Worm (Caenorhabditis elegans) whole organism, young adult: ENCODE measurements around the gene srw-43.

Experiments used
- B0261.1 ChIP-seq: sonication (generic microtip); optimal IDR thresholded peaks from 2 replicates; lab custom pipeline; 2016; ENCODE audit warnings: mild to moderate bottlenecking, missing genetic modification characterization, moderate library complexity, missing compliant biosample characterization
- B0336.3 ChIP-seq: fragments of 200-800 bp; sonication (Bioruptor generic); IDR thresholded peaks from 2 replicates; pipeline ENCODE4 v1.3.6; 2022; ENCODE audit warnings: missing genetic modification characterization, missing compliant biosample characterization
- C06A6.2 ChIP-seq: fragments of 200-800 bp; sonication (Bioruptor generic); conservative IDR thresholded peaks from 2 replicates; pipeline ENCODE4 v1.3.6; 2022; ENCODE audit warnings: missing genetic modification characterization, missing compliant biosample characterization
- F33H1.4 ChIP-seq: fragments of 200-800 bp; sonication (Bioruptor generic); IDR thresholded peaks from 2 replicates; pipeline ENCODE4 v1.3.6; 2022; ENCODE audit warnings: missing genetic modification reagents, missing genetic modification characterization, missing compliant biosample characterization
- F57C9.4 ChIP-seq: sonication (generic microtip); optimal IDR thresholded peaks from 2 replicates; lab custom pipeline; 2017; ENCODE audit warnings: mild to moderate bottlenecking, missing genetic modification characterization, missing compliant biosample characterization
- T26A5.8 ChIP-seq: sonication (generic microtip); optimal IDR thresholded peaks from 2 replicates; lab custom pipeline; 2016; ENCODE audit warnings: missing genetic modification characterization, missing compliant biosample characterization
- Y53F4B.3 ChIP-seq: fragments of 200-800 bp; sonication (Bioruptor generic); IDR thresholded peaks from 2 replicates; pipeline ENCODE4 v1.3.6; 2022; ENCODE audit warnings: missing genetic modification reagents, missing genetic modification characterization, missing compliant biosample characterization
- Y56A3A.18 ChIP-seq: fragments of 200-800 bp; sonication (Bioruptor generic); IDR thresholded peaks from 2 replicates; pipeline ENCODE4 v1.3.6; 2022; ENCODE audit warnings: missing genetic modification reagents, missing genetic modification characterization, missing compliant biosample characterization
- Y67H2A.10 ChIP-seq: fragments of 200-800 bp; sonication (Bioruptor generic); conservative IDR thresholded peaks from 2 replicates; pipeline ENCODE4 v1.3.6; 2022; ENCODE audit warnings: missing genetic modification reagents, missing genetic modification characterization, missing compliant biosample characterization
- aptf-2 ChIP-seq: fragments of 200-800 bp; sonication (Bioruptor generic); conservative IDR thresholded peaks from 2 replicates; pipeline ENCODE4 v1.3.6; 2022; ENCODE audit warnings: missing genetic modification reagents, missing genetic modification characterization, missing compliant biosample characterization
- aptf-3 ChIP-seq: fragments of 200-800 bp; sonication (Bioruptor generic); IDR thresholded peaks from 2 replicates; pipeline ENCODE4 v1.3.6; 2022; ENCODE audit warnings: missing genetic modification characterization, missing compliant biosample characterization
- atf-7 ChIP-seq: sonication (generic microtip); optimal IDR thresholded peaks from 2 replicates; lab custom pipeline; 2017; ENCODE audit warnings: mild to moderate bottlenecking, missing genetic modification characterization, missing compliant biosample characterization
- athp-1 ChIP-seq: sonication (generic microtip); optimal IDR thresholded peaks from 2 replicates; lab custom pipeline; 2017; ENCODE audit warnings: mild to moderate bottlenecking, missing genetic modification characterization, missing compliant biosample characterization
- bed-1 ChIP-seq: fragments of 200-800 bp; sonication (Bioruptor generic); IDR thresholded peaks from 2 replicates; pipeline ENCODE4 v1.3.6; 2022; ENCODE audit warnings: missing genetic modification reagents, missing genetic modification characterization, missing compliant biosample characterization
- cebp-2 ChIP-seq: fragments of 200-800 bp; sonication (Bioruptor generic); IDR thresholded peaks from 2 replicates; pipeline ENCODE4 v1.3.6; 2022; ENCODE audit warnings: missing genetic modification characterization, missing compliant biosample characterization
- dpl-1 ChIP-seq: fragments of 150-350 bp; optimal IDR thresholded peaks from 2 replicates; lab custom pipeline; 2014; ENCODE audit warnings: missing biosample characterization, missing genetic modification reagents, missing genetic modification characterization
- egl-44 ChIP-seq: fragments of 200-800 bp; sonication (Bioruptor generic); IDR thresholded peaks from 2 replicates; pipeline ENCODE4 v1.3.6; 2022; ENCODE audit warnings: missing genetic modification reagents, missing genetic modification characterization, missing compliant biosample characterization
- egrh-3 ChIP-seq: fragments of 200-800 bp; sonication (Bioruptor generic); IDR thresholded peaks from 2 replicates; pipeline ENCODE4 v1.3.6; 2022; ENCODE audit warnings: missing genetic modification reagents, missing genetic modification characterization, missing compliant biosample characterization
- hlh-26 ChIP-seq: fragments of 200-800 bp; sonication (Bioruptor generic); conservative IDR thresholded peaks from 2 replicates; pipeline ENCODE4 v1.3.6; 2022; ENCODE audit warnings: missing genetic modification reagents, missing genetic modification characterization, missing compliant biosample characterization
- lin-35 ChIP-seq, 3 experiments: fragments of 150-350 bp in 2 of 3; sonication (generic microtip) in 1 of 3; optimal IDR thresholded peaks; 2 replicates each; lab custom pipeline; 2014 to 2018; ENCODE audit warnings: missing biosample characterization in 3 of 3, missing genetic modification characterization in 3 of 3, missing genetic modification reagents in 3 of 3
- lsy-27 ChIP-seq: sonication (generic microtip); optimal IDR thresholded peaks from 2 replicates; lab custom pipeline; 2017; ENCODE audit warnings: missing genetic modification characterization, mild to moderate bottlenecking, missing compliant biosample characterization, antibody characterized with exemption, missing genotype, borderline replicate concordance; ENCODE audit not compliant: insufficient read depth
- madf-3 ChIP-seq: fragments of 200-800 bp; sonication (Bioruptor generic); IDR thresholded peaks from 2 replicates; pipeline ENCODE4 v1.3.6; 2022; ENCODE audit warnings: missing genetic modification reagents, missing genetic modification characterization, missing compliant biosample characterization
- mel-28 ChIP-seq: sonication (generic microtip); optimal IDR thresholded peaks from 2 replicates; lab custom pipeline; 2016; ENCODE audit warnings: borderline replicate concordance, mild to moderate bottlenecking, missing genetic modification characterization, missing compliant biosample characterization
- mes-4 ChIP-seq: sonication (generic microtip); optimal IDR thresholded peaks from 2 replicates; lab custom pipeline; 2016; ENCODE audit warnings: missing genotype, missing genetic modification characterization, missing compliant biosample characterization
- nfya-2 ChIP-seq: fragments of 200-800 bp; sonication (Bioruptor generic); IDR thresholded peaks from 2 replicates; pipeline ENCODE4 v1.3.6; 2022; ENCODE audit warnings: missing genetic modification reagents, missing genetic modification characterization, missing compliant biosample characterization
- nhr-27 ChIP-seq: fragments of 200-800 bp; sonication (Bioruptor generic); optimal IDR thresholded peaks from 2 replicates; lab custom pipeline; 2018; ENCODE audit warnings: mild to moderate bottlenecking, missing genetic modification characterization, moderate library complexity, missing compliant biosample characterization
- pbrm-1 ChIP-seq: fragments of 200-800 bp; sonication (Bioruptor generic); IDR thresholded peaks from 2 replicates; pipeline ENCODE4 v1.3.6; 2022; ENCODE audit warnings: missing genetic modification reagents, missing genetic modification characterization, missing compliant biosample characterization
- sdz-38 ChIP-seq: sonication (generic microtip); optimal IDR thresholded peaks from 2 replicates; lab custom pipeline; 2016; ENCODE audit warnings: missing genotype, missing genetic modification characterization, missing compliant biosample characterization
- sea-2 ChIP-seq: fragments of 200-800 bp; sonication (Bioruptor generic); IDR thresholded peaks from 2 replicates; pipeline ENCODE4 v1.3.6; 2022; ENCODE audit warnings: missing genetic modification characterization, missing compliant biosample characterization
- unc-130 ChIP-seq: sonication (generic microtip); optimal IDR thresholded peaks from 2 replicates; lab custom pipeline; 2016; ENCODE audit warnings: missing genetic modification reagents, missing genetic modification characterization, missing compliant biosample characterization
- ztf-26 ChIP-seq: sonication (generic microtip); optimal IDR thresholded peaks from 2 replicates; lab custom pipeline; 2017; ENCODE audit warnings: missing genetic modification characterization, missing compliant biosample characterization

srw-43 gene

DNA sequence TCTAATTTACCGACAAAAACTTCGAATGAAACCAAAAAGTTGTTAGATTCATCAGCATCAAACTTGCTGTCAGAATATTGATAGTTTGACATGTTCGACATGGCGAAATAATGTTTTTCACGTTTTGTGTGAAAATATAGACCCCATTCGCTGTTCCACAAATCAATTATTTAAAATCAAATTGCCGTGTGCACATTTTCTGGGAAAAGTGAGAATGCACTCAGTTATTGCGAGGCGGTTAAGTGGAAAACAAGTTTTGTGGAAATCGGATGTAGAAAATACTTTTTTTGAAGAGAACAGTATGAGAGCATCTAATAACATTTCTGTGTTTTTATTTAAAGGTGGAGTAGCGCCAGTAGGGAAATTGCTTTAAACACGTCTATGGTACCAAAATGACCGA lies 7.9 kb downstream of the srw-43 start, which contains the start of gene srw-42:
TSS of gene srw-42 (minus strand) at position 101 of the 400 bp plus-strand sequence.
- no peak for TF ChIP-seq hlh-26 (GFP tag; lab: Robert Waterston, UW)
- no peak for TF ChIP-seq nfya-2 (GFP tag; lab: Robert Waterston, UW)
- no peak for TF ChIP-seq lsy-27 (tag; lab: Kevin White, UChicago)
- TF ChIP-seq nhr-27 = no peak
- TF ChIP-seq lin-35 (GFP tag; optimal IDR thresholded peaks at IDR 0.05; lab: Kevin White, UChicago) = no peak

- TF ChIP-seq egrh-3 (GFP tag; lab: Robert Waterston, UW) (no peak), ztf-26 (no peak), mel-28 (tag; lab: Kevin White, UChicago) (no peak), unc-130 (GFP tag; lab: Kevin White, UChicago) (no peak), B0261.1 (tag; lab: Kevin White, UChicago) (no peak), dpl-1 (GFP tag; lab: Kevin White, UChicago) (no peak), sdz-38 (tag; lab: Kevin White, UChicago) (no peak), lsy-27 (tag; lab: Kevin White, UChicago) (no peak), T26A5.8 (tag; lab: Kevin White, UChicago) (no peak), Y53F4B.3 (GFP tag; lab: Robert Waterston, UW) (no peak), mes-4 (no peak), aptf-2 (GFP tag; lab: Robert Waterston, UW) (no peak), pbrm-1 (GFP tag; lab: Robert Waterston, UW) (no peak)
- TF ChIP-seq, all 124 proteins: peak for 0
Measured at ce11 chrV:16694538-16694937, 8.7 kb downstream of the srw-43 start, which contains the start of gene srz-101. Gene srz-101, plus strand, starts transcription at chrV:16694838.

DNA sequence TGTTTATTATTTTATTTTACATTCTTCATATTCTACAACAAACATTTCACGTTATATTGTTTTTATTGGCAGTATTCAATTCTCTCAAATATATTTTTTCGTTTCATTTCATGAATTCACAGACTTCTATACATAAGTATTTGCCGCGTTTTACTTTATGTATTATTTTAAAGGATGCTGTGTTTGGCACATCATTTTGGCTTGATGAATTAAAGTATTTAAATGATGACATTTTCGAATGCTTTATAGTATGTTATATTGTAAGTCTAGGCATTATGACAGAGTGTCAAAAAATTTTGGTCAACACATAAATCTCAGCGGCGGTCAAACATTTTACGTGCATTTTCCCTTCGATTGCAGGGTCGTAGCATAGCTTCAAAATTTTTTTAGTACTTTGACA lies 9.7 kb downstream of the srw-43 start:
- TF ChIP-seq Y67H2A.10 (GFP tag; lab: Robert Waterston, UW) = no peak
- TF ChIP-seq, all 124 proteins: peak for 0

DNA sequence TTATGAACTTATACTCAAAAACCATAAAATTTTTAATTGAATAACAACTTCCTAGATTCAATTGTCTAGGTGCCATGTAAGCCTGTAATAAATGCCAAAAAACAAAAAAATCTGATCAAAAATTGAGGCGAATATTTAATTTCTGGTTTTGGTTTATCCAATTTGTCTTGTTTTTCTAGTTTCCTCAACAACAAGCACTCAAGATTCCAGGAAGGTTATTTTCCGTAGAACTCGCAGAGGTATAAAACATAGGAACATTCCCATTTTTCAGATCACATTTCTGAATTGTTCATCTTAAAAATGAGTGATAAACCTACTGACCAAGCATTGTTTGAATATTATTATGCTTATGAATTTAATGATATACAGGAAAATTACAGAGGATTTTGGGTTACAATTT lies 11.4 kb downstream of the srw-43 start, which contains the start of gene srw-41:
TSS of gene srw-41 (plus strand) at position 301 of the 400 bp plus-strand sequence.
- TF ChIP-seq Y56A3A.18 (no peak), aptf-3 (GFP tag; lab: Robert Waterston, UW) (no peak), sea-2 (GFP tag; lab: Robert Waterston, UW) (no peak), atf-7 (tag; lab: Kevin White, UChicago) (no peak), F57C9.4 (tag; lab: Kevin White, UChicago) (no peak), F33H1.4 (GFP tag; lab: Robert Waterston, UW) (no peak), bed-1 (GFP tag; lab: Robert Waterston, UW) (no peak), C06A6.2 (no peak), egl-44 (GFP tag; lab: Robert Waterston, UW) (no peak), dpl-1 (GFP tag; lab: Kevin White, UChicago) (no peak), athp-1 (no peak)

ce11 chrV:16699752-16700259 lies 14.0 kb downstream of the srw-43 start, which contains the start of gene Y70C5C.1:
Gene Y70C5C.1, plus strand, starts transcription at chrV:16700209.
- TF ChIP-seq cebp-2 (GFP tag; lab: Robert Waterston, UW) = no peak
- 0 out of 2 replicates have a peak, but pooled peaks have one; percentile 7 for TF ChIP-seq madf-3
- no peak for TF ChIP-seq B0336.3 (GFP tag; lab: Robert Waterston, UW)
